Worm (Caenorhabditis elegans) whole organism, young adult: ENCODE measurements around the gene rme-2.

ENCODE experiments used
- B0261.1 ChIP-seq: sonication (generic microtip); optimal IDR thresholded peaks from 2 replicates; lab custom pipeline; 2016; ENCODE audit warnings: mild to moderate bottlenecking, missing genetic modification characterization, moderate library complexity, missing compliant biosample characterization
- F23B12.7 ChIP-seq: sonication (generic microtip); optimal IDR thresholded peaks from 2 replicates; lab custom pipeline; 2017; ENCODE audit warnings: missing genetic modification characterization, mild to moderate bottlenecking, missing compliant biosample characterization, antibody characterized with exemption, moderate library complexity; ENCODE audit not compliant: insufficient read depth
- F33H1.4 ChIP-seq: fragments of 200-800 bp; sonication (Bioruptor generic); IDR thresholded peaks from 2 replicates; pipeline ENCODE4 v1.3.6; 2022; ENCODE audit warnings: missing genetic modification reagents, missing genetic modification characterization, missing compliant biosample characterization
- F37B4.10 ChIP-seq: fragments of 200-800 bp; sonication (Bioruptor generic); IDR thresholded peaks from 2 replicates; pipeline ENCODE4 v1.3.6; 2022; ENCODE audit warnings: missing genetic modification characterization, missing compliant biosample characterization
- F49E8.2 ChIP-seq: sonication (generic microtip); optimal IDR thresholded peaks from 3 replicates; lab custom pipeline; 2017; ENCODE audit warnings: missing genetic modification characterization, mild to moderate bottlenecking, missing compliant biosample characterization, antibody characterized with exemption, moderate library complexity; ENCODE audit not compliant: insufficient read depth
- K11D2.4 ChIP-seq: fragments of 200-800 bp; sonication (Bioruptor generic); IDR thresholded peaks from 2 replicates; pipeline ENCODE4 v1.3.6; 2022; ENCODE audit warnings: missing genetic modification reagents, missing genetic modification characterization, missing compliant biosample characterization
- Y53F4B.3 ChIP-seq: fragments of 200-800 bp; sonication (Bioruptor generic); IDR thresholded peaks from 2 replicates; pipeline ENCODE4 v1.3.6; 2022; ENCODE audit warnings: missing genetic modification reagents, missing genetic modification characterization, missing compliant biosample characterization
- Y56A3A.18 ChIP-seq: fragments of 200-800 bp; sonication (Bioruptor generic); IDR thresholded peaks from 2 replicates; pipeline ENCODE4 v1.3.6; 2022; ENCODE audit warnings: missing genetic modification reagents, missing genetic modification characterization, missing compliant biosample characterization
- Y67H2A.10 ChIP-seq: fragments of 200-800 bp; sonication (Bioruptor generic); conservative IDR thresholded peaks from 2 replicates; pipeline ENCODE4 v1.3.6; 2022; ENCODE audit warnings: missing genetic modification reagents, missing genetic modification characterization, missing compliant biosample characterization
- akir-1 ChIP-seq: fragments of 200-800 bp; sonication (Bioruptor generic); optimal IDR thresholded peaks from 2 replicates; lab custom pipeline; 2018; ENCODE audit warnings: mild to moderate bottlenecking, missing genetic modification characterization, moderate library complexity, missing compliant biosample characterization
- ama-1 ChIP-seq, 3 experiments: fragments of 150-350 bp in 1 of 3; sonication (generic microtip) in 2 of 3; optimal IDR thresholded peaks; 2 replicates each; lab custom pipeline; 2014 to 2018; ENCODE audit warnings: missing biosample characterization in 2 of 3, missing genetic modification characterization in 2 of 3, missing genetic modification reagents in 2 of 3
- aptf-2 ChIP-seq: fragments of 200-800 bp; sonication (Bioruptor generic); conservative IDR thresholded peaks from 2 replicates; pipeline ENCODE4 v1.3.6; 2022; ENCODE audit warnings: missing genetic modification reagents, missing genetic modification characterization, missing compliant biosample characterization
- atf-7 ChIP-seq: sonication (generic microtip); optimal IDR thresholded peaks from 2 replicates; lab custom pipeline; 2017; ENCODE audit warnings: mild to moderate bottlenecking, missing genetic modification characterization, missing compliant biosample characterization
- bed-1 ChIP-seq: fragments of 200-800 bp; sonication (Bioruptor generic); IDR thresholded peaks from 2 replicates; pipeline ENCODE4 v1.3.6; 2022; ENCODE audit warnings: missing genetic modification reagents, missing genetic modification characterization, missing compliant biosample characterization
- bed-2 ChIP-seq: fragments of 200-800 bp; sonication (Bioruptor generic); IDR thresholded peaks from 2 replicates; pipeline ENCODE4 v1.3.6; 2022; ENCODE audit warnings: missing genetic modification reagents, missing genetic modification characterization, missing compliant biosample characterization
- ccch-3 ChIP-seq: fragments of 200-800 bp; sonication (Bioruptor generic); optimal IDR thresholded peaks from 2 replicates; lab custom pipeline; 2018; ENCODE audit warnings: mild to moderate bottlenecking, missing genetic modification characterization, missing compliant biosample characterization
- cebp-1 ChIP-seq, 2 experiments: fragments of 200-800 bp in 1 of 2; sonication (Bioruptor generic) in 1 of 2; sonication (generic microtip) in 1 of 2; IDR thresholded peaks in 1 of 2; optimal IDR thresholded peaks in 1 of 2; 2 replicates each; pipeline versions ENCODE4 v1.3.6 to Lab custom; 2017 to 2022; ENCODE audit warnings: missing compliant biosample characterization in 2 of 2, missing genetic modification characterization in 2 of 2, mild to moderate bottlenecking in 1 of 2, missing genetic modification reagents in 1 of 2, moderate library complexity in 1 of 2
- cebp-2 ChIP-seq: fragments of 200-800 bp; sonication (Bioruptor generic); IDR thresholded peaks from 2 replicates; pipeline ENCODE4 v1.3.6; 2022; ENCODE audit warnings: missing genetic modification characterization, missing compliant biosample characterization
- ceh-40 ChIP-seq: fragments of 200-800 bp; sonication (Bioruptor generic); IDR thresholded peaks from 2 replicates; pipeline ENCODE4 v1.3.6; 2022; ENCODE audit warnings: missing genetic modification characterization, missing compliant biosample characterization
- ceh-79 ChIP-seq: sonication (generic microtip); optimal IDR thresholded peaks from 2 replicates; lab custom pipeline; 2017; ENCODE audit warnings: mild to moderate bottlenecking, missing genetic modification characterization, missing compliant biosample characterization
- ceh-91 ChIP-seq: fragments of 200-800 bp; sonication (Bioruptor generic); IDR thresholded peaks from 2 replicates; pipeline ENCODE4 v1.3.6; 2022; ENCODE audit warnings: missing genetic modification reagents, missing genetic modification characterization, missing compliant biosample characterization
- chd-7 ChIP-seq: sonication (generic microtip); optimal IDR thresholded peaks from 2 replicates; lab custom pipeline; 2016; ENCODE audit warnings: mild to moderate bottlenecking, missing genetic modification characterization, moderate library complexity, missing compliant biosample characterization
- dpff-1 ChIP-seq: sonication (generic microtip); optimal IDR thresholded peaks from 2 replicates; lab custom pipeline; 2017; ENCODE audit warnings: mild to moderate bottlenecking, missing genetic modification characterization, missing compliant biosample characterization
- egl-18 ChIP-seq: fragments of 200-800 bp; sonication (Bioruptor generic); IDR thresholded peaks from 2 replicates; pipeline ENCODE4 v1.3.6; 2022; ENCODE audit warnings: missing genetic modification reagents, missing genetic modification characterization, missing compliant biosample characterization
- ekl-4 ChIP-seq: fragments of 200-800 bp; sonication (Bioruptor generic); IDR thresholded peaks from 2 replicates; pipeline ENCODE4 v1.3.6; 2022; ENCODE audit warnings: missing genetic modification reagents, missing genetic modification characterization, missing compliant biosample characterization
- ets-4 ChIP-seq: fragments of 200-800 bp; sonication (Bioruptor generic); optimal IDR thresholded peaks from 2 replicates; lab custom pipeline; 2018; ENCODE audit warnings: mild to moderate bottlenecking, missing genetic modification characterization, missing compliant biosample characterization
- fkh-3 ChIP-seq: sonication (generic microtip); optimal IDR thresholded peaks from 2 replicates; lab custom pipeline; 2016; ENCODE audit warnings: mild to moderate bottlenecking, missing genetic modification characterization, missing compliant biosample characterization
- gei-17 ChIP-seq: fragments of 200-800 bp; sonication (Bioruptor generic); optimal IDR thresholded peaks from 2 replicates; lab custom pipeline; 2018; ENCODE audit warnings: mild to moderate bottlenecking, missing genetic modification characterization, missing compliant biosample characterization
- him-1 ChIP-seq: sonication (generic microtip); optimal IDR thresholded peaks from 2 replicates; lab custom pipeline; 2016; ENCODE audit warnings: missing genotype, missing genetic modification reagents, missing genetic modification characterization, missing compliant biosample characterization
- hlh-26 ChIP-seq: fragments of 200-800 bp; sonication (Bioruptor generic); conservative IDR thresholded peaks from 2 replicates; pipeline ENCODE4 v1.3.6; 2022; ENCODE audit warnings: missing genetic modification reagents, missing genetic modification characterization, missing compliant biosample characterization
- lag-1 ChIP-seq: fragments of 200-800 bp; sonication (Bioruptor generic); IDR thresholded peaks from 2 replicates; pipeline ENCODE4 v1.3.6; 2022; ENCODE audit warnings: missing genetic modification reagents, missing genetic modification characterization, missing compliant biosample characterization
- let-526 ChIP-seq: fragments of 200-800 bp; sonication (Bioruptor generic); IDR thresholded peaks from 2 replicates; pipeline ENCODE4 v1.3.6; 2022; ENCODE audit warnings: missing genetic modification reagents, missing genetic modification characterization, missing compliant biosample characterization
- lir-1 ChIP-seq: fragments of 200-800 bp; sonication (Bioruptor generic); conservative IDR thresholded peaks from 2 replicates; pipeline ENCODE4 v1.3.6; 2022; ENCODE audit warnings: missing genetic modification reagents, missing genetic modification characterization, missing compliant biosample characterization
- lsy-27 ChIP-seq: sonication (generic microtip); optimal IDR thresholded peaks from 2 replicates; lab custom pipeline; 2017; ENCODE audit warnings: missing genetic modification characterization, mild to moderate bottlenecking, missing compliant biosample characterization, antibody characterized with exemption, missing genotype, borderline replicate concordance; ENCODE audit not compliant: insufficient read depth
- madf-3 ChIP-seq: fragments of 200-800 bp; sonication (Bioruptor generic); IDR thresholded peaks from 2 replicates; pipeline ENCODE4 v1.3.6; 2022; ENCODE audit warnings: missing genetic modification reagents, missing genetic modification characterization, missing compliant biosample characterization
- mcd-1 ChIP-seq: fragments of 200-800 bp; sonication (Bioruptor generic); IDR thresholded peaks from 2 replicates; pipeline ENCODE4 v1.3.6; 2022; ENCODE audit warnings: missing genetic modification reagents, missing genetic modification characterization, missing compliant biosample characterization
- nhr-27 ChIP-seq: fragments of 200-800 bp; sonication (Bioruptor generic); optimal IDR thresholded peaks from 2 replicates; lab custom pipeline; 2018; ENCODE audit warnings: mild to moderate bottlenecking, missing genetic modification characterization, moderate library complexity, missing compliant biosample characterization
- rec-8 ChIP-seq, 2 experiments: sonication (generic microtip); optimal IDR thresholded peaks; 2 replicates each; lab custom pipeline; 2016; ENCODE audit warnings: mild to moderate bottlenecking in 2 of 2, missing genetic modification characterization in 2 of 2, missing genetic modification reagents in 2 of 2, missing genotype in 2 of 2, missing biosample characterization in 1 of 2, missing compliant biosample characterization in 1 of 2, moderate library complexity in 1 of 2
- repo-1 ChIP-seq: sonication (generic microtip); optimal IDR thresholded peaks from 2 replicates; lab custom pipeline; 2017; ENCODE audit warnings: mild to moderate bottlenecking, missing genetic modification characterization, missing compliant biosample characterization
- sea-2 ChIP-seq: fragments of 200-800 bp; sonication (Bioruptor generic); IDR thresholded peaks from 2 replicates; pipeline ENCODE4 v1.3.6; 2022; ENCODE audit warnings: missing genetic modification characterization, missing compliant biosample characterization
- snpc-3.4 ChIP-seq: sonication (generic microtip); optimal IDR thresholded peaks from 2 replicates; lab custom pipeline; 2017; ENCODE audit warnings: missing genetic modification characterization, mild to moderate bottlenecking, missing compliant biosample characterization, antibody characterized with exemption, moderate library complexity, missing genotype, missing genetic modification reagents
- tbp1 ChIP-seq: fragments of 200-800 bp; sonication (Bioruptor generic); optimal IDR thresholded peaks from 2 replicates; lab custom pipeline; 2018; ENCODE audit warnings: mild to moderate bottlenecking, missing genetic modification characterization, missing compliant biosample characterization
- tbx-9 ChIP-seq: sonication (generic microtip); optimal IDR thresholded peaks from 2 replicates; lab custom pipeline; 2016; ENCODE audit warnings: borderline replicate concordance, missing genetic modification characterization, inconsistent platforms, missing compliant biosample characterization
- unc-130 ChIP-seq: sonication (generic microtip); optimal IDR thresholded peaks from 2 replicates; lab custom pipeline; 2016; ENCODE audit warnings: missing genetic modification reagents, missing genetic modification characterization, missing compliant biosample characterization
- unc-62 ChIP-seq: fragments of 150-350 bp; optimal IDR thresholded peaks from 2 replicates; lab custom pipeline; 2014; ENCODE audit warnings: missing biosample characterization, missing genetic modification reagents, missing genetic modification characterization
- ztf-25 ChIP-seq: fragments of 200-800 bp; sonication (Bioruptor generic); IDR thresholded peaks from 2 replicates; pipeline ENCODE4 v1.3.6; 2022; ENCODE audit warnings: missing genetic modification reagents, missing genetic modification characterization, missing compliant biosample characterization
- ztf-26 ChIP-seq: sonication (generic microtip); optimal IDR thresholded peaks from 2 replicates; lab custom pipeline; 2017; ENCODE audit warnings: missing genetic modification characterization, missing compliant biosample characterization
- ztf-6 ChIP-seq: fragments of 200-800 bp; sonication (Bioruptor generic); IDR thresholded peaks from 2 replicates; pipeline ENCODE4 v1.3.6; 2022; ENCODE audit warnings: missing genetic modification reagents, missing genetic modification characterization, missing compliant biosample characterization

The rme-2 gene

DNA sequence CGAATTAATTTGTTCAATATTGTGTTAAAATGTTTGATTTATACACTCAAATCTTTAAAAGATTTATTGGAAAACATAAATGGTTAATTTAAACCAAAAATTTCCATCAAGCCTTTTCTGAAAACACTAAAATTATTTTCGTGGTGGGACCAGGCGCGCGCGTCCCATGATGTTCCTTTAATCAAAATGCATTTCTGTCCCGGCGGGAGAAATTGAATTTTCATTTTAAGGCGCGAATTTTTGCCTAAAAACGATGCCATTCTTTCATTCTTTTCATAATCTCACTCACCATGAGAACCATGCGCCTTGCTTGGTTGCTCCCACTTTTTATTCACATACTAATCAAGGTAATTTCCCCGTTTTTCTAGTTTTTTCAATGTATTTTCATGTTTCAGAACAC is at the start of gene rme-2 (continued):
- TF ChIP-seq snpc-3.4 (tag; lab: Kevin White, UChicago) (peak; percentile 91), rec-8 (tag; optimal IDR thresholded peaks at IDR 0.05; lab: Kevin White, UChicago) (no peak), B0261.1 (tag; lab: Kevin White, UChicago) (no peak), chd-7 (tag; lab: Kevin White, UChicago) (no peak), aptf-2 (GFP tag; lab: Robert Waterston, UW) (no peak), madf-3 (GFP tag; lab: Robert Waterston, UW) (peak; percentile 75; the same call in 1 of the 2 replicates), F33H1.4 (GFP tag; lab: Robert Waterston, UW) (peak; percentile 97), akir-1 (GFP tag; lab: Kevin White, UChicago) (no peak), ama-1 (optimal IDR thresholded peaks at IDR 0.05; lab: Kevin White, UChicago) (no peak), ama-1 (GFP tag; optimal IDR thresholded peaks at IDR 0.05; lab: Kevin White, UChicago) (no peak), unc-130 (GFP tag; lab: Kevin White, UChicago) (peak; percentile 76), F37B4.10 (GFP tag; lab: Robert Waterston, UW) (no peak), unc-62 (GFP tag; lab: Kevin White, UChicago) (no peak), K11D2.4 (no peak), bed-2 (no peak), atf-7 (tag; lab: Kevin White, UChicago) (no peak), F23B12.7 (tag; lab: Kevin White, UChicago) (no peak), let-526 (GFP tag; lab: Robert Waterston, UW) (no peak), tbx-9 (no peak), egl-18 (GFP tag; lab: Robert Waterston, UW) (no peak), nhr-27 (tag; lab: Kevin White, UChicago) (no peak), cebp-2 (GFP tag; lab: Robert Waterston, UW) (no peak), ets-4 (GFP tag; lab: Kevin White, UChicago) (no peak), sea-2 (no peak), Y56A3A.18 (GFP tag; lab: Robert Waterston, UW) (no peak), Y53F4B.3 (GFP tag; lab: Robert Waterston, UW) (no peak), ekl-4 (GFP tag; lab: Robert Waterston, UW) (peak; percentile 71; the same call in 1 of the 2 replicates), fkh-3 (no peak), ceh-79 (tag; lab: Kevin White, UChicago) (no peak), tbp1 (GFP tag; lab: Kevin White, UChicago) (peak; percentile 67), him-1 (tag; lab: Kevin White, UChicago) (peak; percentile 73), ztf-6 (no peak), cebp-1 (GFP tag; IDR thresholded peaks at IDR 0.05; lab: Robert Waterston, UW) (no peak), cebp-1 (tag; optimal IDR thresholded peaks at IDR 0.05; lab: Kevin White, UChicago) (no peak), ceh-40 (GFP tag; lab: Robert Waterston, UW) (no peak), gei-17 (GFP tag; lab: Kevin White, UChicago) (no peak), lsy-27 (tag; lab: Kevin White, UChicago) (no peak), lag-1 (GFP tag; lab: Robert Waterston, UW) (no peak), lir-1 (GFP tag; lab: Robert Waterston, UW) (peak; percentile 75), mcd-1 (peak; percentile 65), hlh-26 (no peak), ccch-3 (GFP tag; lab: Kevin White, UChicago) (no peak), ceh-91 (GFP tag; lab: Robert Waterston, UW) (peak; percentile 95), Y67H2A.10 (no peak), dpff-1 (tag; lab: Kevin White, UChicago) (no peak), repo-1 (tag; lab: Kevin White, UChicago) (no peak), bed-1 (GFP tag; lab: Robert Waterston, UW) (no peak), ztf-26 (tag; lab: Kevin White, UChicago) (no peak), F49E8.2 (tag; lab: Kevin White, UChicago) (peak; percentile 90), ztf-25 (GFP tag; lab: Robert Waterston, UW) (no peak)
